Worm (Caenorhabditis elegans) whole organism, L4 larva: Measurements from ENCODE around the gene srg-65.

ENCODE experiments used
- F10B5.3 ChIP-seq: sonication (generic microtip); optimal IDR thresholded peaks from 2 replicates; lab custom pipeline; 2016; ENCODE audit warnings: mild to moderate bottlenecking, missing genetic modification characterization, missing compliant biosample characterization
- F26F4.8 ChIP-seq: fragments of 200-800 bp; sonication (Bioruptor generic); conservative IDR thresholded peaks from 2 replicates; pipeline ENCODE4 v1.3.6; 2022; ENCODE audit warnings: missing genetic modification characterization, missing compliant biosample characterization
- F44E2.7 ChIP-seq: fragments of 200-800 bp; sonication (Bioruptor generic); IDR thresholded peaks from 2 replicates; pipeline ENCODE4 v2.1.2; 2022; ENCODE audit warnings: missing genetic modification characterization, missing compliant biosample characterization
- F49E8.2 ChIP-seq: sonication (generic microtip); optimal IDR thresholded peaks from 2 replicates; lab custom pipeline; 2016; ENCODE audit warnings: missing compliant biosample characterization, mild to moderate bottlenecking, missing genetic modification characterization, borderline replicate concordance
- R02D3.7 ChIP-seq: fragments of 150-350 bp; sonication (generic microtip); optimal IDR thresholded peaks from 3 replicates; lab custom pipeline; 2014; ENCODE audit warnings: missing biosample characterization, missing genetic modification characterization
- T20F7.1 ChIP-seq: fragments of 200-800 bp; sonication (Bioruptor generic); optimal IDR thresholded peaks from 2 replicates; lab custom pipeline; 2018; ENCODE audit warnings: mild to moderate bottlenecking, missing genetic modification characterization, missing compliant biosample characterization
- Y5F2A.4 ChIP-seq: fragments of 200-800 bp; sonication (Bioruptor generic); optimal IDR thresholded peaks from 2 replicates; lab custom pipeline; 2018; ENCODE audit warnings: mild to moderate bottlenecking, missing genetic modification characterization, missing compliant biosample characterization
- Y75B8A.6 ChIP-seq: fragments of 200-800 bp; sonication (Bioruptor generic); IDR thresholded peaks from 2 replicates; pipeline ENCODE4 v1.3.6; 2022; ENCODE audit warnings: missing genetic modification reagents, missing genetic modification characterization, missing compliant biosample characterization
- ZK337.2 ChIP-seq: fragments of 200-800 bp; sonication (Bioruptor generic); IDR thresholded peaks from 2 replicates; pipeline ENCODE4 v1.3.6; 2022; ENCODE audit warnings: missing genetic modification reagents, missing genetic modification characterization, missing compliant biosample characterization
- aha-1 ChIP-seq: fragments of 150-350 bp; peaks from one replicate; lab custom pipeline; 2014; ENCODE audit warnings: missing biosample characterization, missing genetic modification characterization
- arid-1 ChIP-seq: fragments of 200-800 bp; sonication (Bioruptor generic); conservative IDR thresholded peaks from 2 replicates; pipeline ENCODE4 v1.3.6; 2022; ENCODE audit warnings: missing genetic modification reagents, missing genetic modification characterization, missing compliant biosample characterization
- attf-4 ChIP-seq: sonication (generic microtip); optimal IDR thresholded peaks from 3 replicates; lab custom pipeline; 2017; ENCODE audit warnings: missing biosample characterization, missing genetic modification characterization
- ceh-20 ChIP-seq: fragments of 200-800 bp; sonication (Bioruptor generic); IDR thresholded peaks from 2 replicates; pipeline ENCODE4 v1.3.6; 2022; ENCODE audit warnings: missing genetic modification reagents, missing genetic modification characterization, missing compliant biosample characterization
- ceh-32 ChIP-seq: sonication (generic microtip); optimal IDR thresholded peaks from 2 replicates; lab custom pipeline; 2016; ENCODE audit warnings: mild to moderate bottlenecking, missing genetic modification characterization, missing compliant biosample characterization; ENCODE audit not compliant: poor library complexity
- ceh-44 ChIP-seq: fragments of 200-800 bp; sonication (Bioruptor generic); IDR thresholded peaks from 2 replicates; pipeline ENCODE4 v1.3.6; 2022; ENCODE audit warnings: missing genetic modification reagents, missing genetic modification characterization, missing compliant biosample characterization
- ceh-82 ChIP-seq: sonication (generic microtip); optimal IDR thresholded peaks from 2 replicates; lab custom pipeline; 2017; ENCODE audit warnings: missing biosample characterization, missing genetic modification characterization
- ces-1 ChIP-seq: fragments of 150-350 bp; sonication (generic microtip); optimal IDR thresholded peaks from 4 replicates; lab custom pipeline; 2014; ENCODE audit warnings: missing biosample characterization, missing genetic modification reagents, missing genetic modification characterization
- cey-2 ChIP-seq: sonication (generic microtip); optimal IDR thresholded peaks from 3 replicates; lab custom pipeline; 2017; ENCODE audit warnings: missing genetic modification characterization, mild to moderate bottlenecking, missing compliant biosample characterization, antibody characterized with exemption, borderline replicate concordance; ENCODE audit not compliant: insufficient read depth
- ctbp-1 ChIP-seq: fragments of 200-800 bp; sonication (Bioruptor generic); IDR thresholded peaks from 2 replicates; pipeline ENCODE4 v1.3.6; 2022; ENCODE audit warnings: missing genetic modification reagents, missing genetic modification characterization, missing compliant biosample characterization
- daf-16 ChIP-seq, 3 experiments: sonication (generic microtip); optimal IDR thresholded peaks; 2 replicates each; lab custom pipeline; 2016 to 2017; ENCODE audit warnings: missing genetic modification characterization in 3 of 3, missing genetic modification reagents in 3 of 3, mild to moderate bottlenecking in 2 of 3, missing compliant biosample characterization in 2 of 3, missing biosample characterization in 1 of 3, moderate library complexity in 1 of 3
- dmd-6 ChIP-seq: fragments of 200-800 bp; sonication (Bioruptor generic); IDR thresholded peaks from 2 replicates; pipeline ENCODE4 v1.3.6; 2022; ENCODE audit warnings: missing genetic modification reagents, missing genetic modification characterization, missing compliant biosample characterization
- dmd-8 ChIP-seq: fragments of 200-800 bp; sonication (Bioruptor generic); IDR thresholded peaks from 2 replicates; pipeline ENCODE4 v1.3.6; 2022; ENCODE audit warnings: missing genetic modification characterization, missing compliant biosample characterization
- duxl-1 ChIP-seq: sonication (generic microtip); optimal IDR thresholded peaks from 2 replicates; lab custom pipeline; 2016; ENCODE audit warnings: mild to moderate bottlenecking, missing genetic modification characterization, moderate library complexity, missing compliant biosample characterization; ENCODE audit not compliant: poor library complexity
- egl-43 ChIP-seq: fragments of 200-800 bp; sonication (Bioruptor generic); IDR thresholded peaks from 2 replicates; pipeline ENCODE4 v1.3.6; 2022; ENCODE audit warnings: missing genetic modification reagents, missing genetic modification characterization, missing compliant biosample characterization
- hif-1 ChIP-seq, 2 experiments: sonication (generic microtip); optimal IDR thresholded peaks; 2 replicates each; lab custom pipeline; 2016 to 2017; ENCODE audit warnings: missing compliant biosample characterization in 2 of 2, missing genetic modification characterization in 2 of 2, missing genetic modification reagents in 2 of 2, missing genotype in 2 of 2, mild to moderate bottlenecking in 1 of 2
- lim-7 ChIP-seq: fragments of 200-800 bp; sonication (Bioruptor generic); IDR thresholded peaks from 2 replicates; pipeline ENCODE4 v1.3.6; 2022; ENCODE audit warnings: missing genetic modification characterization, missing compliant biosample characterization
- lin-1 ChIP-seq: fragments of 200-800 bp; sonication (Bioruptor generic); IDR thresholded peaks from 2 replicates; pipeline ENCODE4 v1.3.6; 2022; ENCODE audit warnings: missing genetic modification reagents, missing genetic modification characterization, missing compliant biosample characterization
- lin-13 ChIP-seq: fragments of 150-350 bp; optimal IDR thresholded peaks from 2 replicates; lab custom pipeline; 2014; ENCODE audit warnings: missing biosample characterization, missing genetic modification reagents, missing genetic modification characterization
- lin-29 ChIP-seq: fragments of 200-800 bp; sonication (Bioruptor generic); IDR thresholded peaks from 2 replicates; pipeline ENCODE4 v1.3.6; 2022; ENCODE audit warnings: missing genetic modification reagents, missing genetic modification characterization, missing compliant biosample characterization
- lin-38 ChIP-seq: fragments of 200-800 bp; sonication (Bioruptor generic); IDR thresholded peaks from 2 replicates; pipeline ENCODE4 v1.3.6; 2022; ENCODE audit warnings: missing genetic modification reagents, missing genetic modification characterization, missing compliant biosample characterization
- lir-3 ChIP-seq: sonication (generic microtip); optimal IDR thresholded peaks from 2 replicates; lab custom pipeline; 2016; ENCODE audit warnings: mild to moderate bottlenecking, missing genetic modification characterization, missing compliant biosample characterization
- madf-5 ChIP-seq, 2 experiments: fragments of 200-800 bp; sonication (Bioruptor generic); IDR thresholded peaks; 2 replicates each; pipeline ENCODE4 v1.3.6; 2022; ENCODE audit warnings: missing compliant biosample characterization in 2 of 2, missing genetic modification characterization in 2 of 2
- madf-9 ChIP-seq: fragments of 200-800 bp; sonication (Bioruptor generic); conservative IDR thresholded peaks from 2 replicates; pipeline ENCODE4 v1.3.6; 2022; ENCODE audit warnings: missing genetic modification reagents, missing genetic modification characterization, missing compliant biosample characterization
- mdt-29 ChIP-seq: fragments of 200-800 bp; sonication (Bioruptor generic); IDR thresholded peaks from 2 replicates; pipeline ENCODE4 v1.3.6; 2022; ENCODE audit warnings: missing genetic modification reagents, missing genetic modification characterization, missing compliant biosample characterization
- mes-2 ChIP-seq: sonication (generic microtip); optimal IDR thresholded peaks from 2 replicates; lab custom pipeline; 2016; ENCODE audit warnings: missing genotype, mild to moderate bottlenecking, missing genetic modification characterization, missing compliant biosample characterization; ENCODE audit not compliant: poor library complexity, severe bottlenecking
- nhr-102 ChIP-seq: sonication (generic microtip); optimal IDR thresholded peaks from 2 replicates; lab custom pipeline; 2016; ENCODE audit warnings: mild to moderate bottlenecking, missing genetic modification characterization, moderate library complexity, missing compliant biosample characterization
- nhr-111 ChIP-seq: fragments of 200-800 bp; sonication (Bioruptor generic); optimal IDR thresholded peaks from 2 replicates; lab custom pipeline; 2018; ENCODE audit warnings: mild to moderate bottlenecking, missing genetic modification characterization, missing compliant biosample characterization
- nhr-41 ChIP-seq: fragments of 200-800 bp; sonication (Bioruptor generic); IDR thresholded peaks from 2 replicates; pipeline ENCODE4 v1.3.6; 2022; ENCODE audit warnings: missing genetic modification reagents, missing genetic modification characterization, missing compliant biosample characterization
- nhr-48 ChIP-seq: sonication (generic microtip); optimal IDR thresholded peaks from 2 replicates; lab custom pipeline; 2016; ENCODE audit warnings: mild to moderate bottlenecking, missing genetic modification characterization, missing compliant biosample characterization
- php-3 ChIP-seq: fragments of 200-800 bp; sonication (Bioruptor generic); IDR thresholded peaks from 2 replicates; pipeline ENCODE4 v1.3.6; 2022; ENCODE audit warnings: missing genetic modification reagents, missing genetic modification characterization, missing compliant biosample characterization
- pqm-1 ChIP-seq: sonication (generic microtip); optimal IDR thresholded peaks from 2 replicates; lab custom pipeline; 2017; ENCODE audit warnings: missing biosample characterization, missing genetic modification characterization
- set-16 ChIP-seq: fragments of 200-800 bp; sonication (Bioruptor generic); IDR thresholded peaks from 2 replicates; pipeline ENCODE4 v1.3.6; 2022; ENCODE audit warnings: missing genetic modification reagents, missing genetic modification characterization, missing compliant biosample characterization
- snpc-1.2 ChIP-seq: fragments of 200-800 bp; sonication (Bioruptor generic); IDR thresholded peaks from 2 replicates; pipeline ENCODE4 v1.3.6; 2022; ENCODE audit warnings: missing genetic modification reagents, missing genetic modification characterization, missing compliant biosample characterization
- snpc-4 ChIP-seq: fragments of 150-350 bp; optimal IDR thresholded peaks from 2 replicates; lab custom pipeline; 2014; ENCODE audit warnings: missing biosample characterization, missing genetic modification characterization
- spr-3 ChIP-seq: fragments of 200-800 bp; sonication (Bioruptor generic); optimal IDR thresholded peaks from 2 replicates; lab custom pipeline; 2018; ENCODE audit warnings: mild to moderate bottlenecking, missing genetic modification characterization, missing compliant biosample characterization
- tra-1 ChIP-seq: fragments of 200-800 bp; sonication (Bioruptor generic); IDR thresholded peaks from 2 replicates; pipeline ENCODE4 v1.3.6; 2022; ENCODE audit warnings: missing genetic modification reagents, missing genetic modification characterization, missing compliant biosample characterization
- unc-62 ChIP-seq, 3 experiments: fragments of 150-350 bp in 1 of 3; sonication (generic microtip); optimal IDR thresholded peaks in 2 of 3; peaks in 1 of 3; 1 replicate in 1 of 3; 2 replicates in 2 of 3; lab custom pipeline; 2014 to 2017; ENCODE audit warnings: missing biosample characterization in 3 of 3, missing genetic modification characterization in 3 of 3, missing genetic modification reagents in 3 of 3, missing genotype in 1 of 3
- zag-1 ChIP-seq: fragments of 150-350 bp; optimal IDR thresholded peaks from 2 replicates; lab custom pipeline; 2014; ENCODE audit warnings: missing biosample characterization, missing genetic modification characterization
- zip-11 ChIP-seq: fragments of 200-800 bp; sonication (Bioruptor generic); IDR thresholded peaks from 2 replicates; pipeline ENCODE4 v1.3.6; 2022; ENCODE audit warnings: missing genetic modification characterization, missing compliant biosample characterization
- ztf-11 ChIP-seq: fragments of 150-350 bp; optimal IDR thresholded peaks from 2 replicates; lab custom pipeline; 2014; ENCODE audit warnings: missing biosample characterization, missing genetic modification characterization

srg-65 gene

DNA sequence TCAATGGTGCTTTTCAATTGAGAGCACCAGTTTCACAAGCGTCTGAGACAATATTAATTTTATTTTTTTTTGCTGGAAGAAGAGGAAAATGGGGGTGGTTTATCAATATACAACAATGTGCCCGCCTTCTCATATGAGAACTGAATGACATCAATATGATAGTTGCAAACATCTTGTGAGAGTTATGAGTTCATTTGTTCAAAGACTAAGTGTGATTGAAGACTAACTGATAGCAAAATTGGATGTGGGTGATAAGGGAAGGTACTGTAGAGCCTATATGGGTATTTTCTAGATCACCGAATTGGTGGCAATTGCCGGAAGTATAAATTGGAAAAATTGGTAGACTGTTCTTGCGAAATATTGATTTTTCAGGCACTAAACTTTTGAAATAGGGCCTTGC lies 27.8 kb upstream of the srg-65 start (continued):
- TF ChIP-seq zip-11 (GFP tag; lab: Robert Waterston, UW) (no peak), ceh-82 (tag; lab: Kevin White, UChicago) (no peak), F26F4.8 (GFP tag; lab: Robert Waterston, UW) (no peak), madf-5 (GFP tag; IDR thresholded peaks at IDR 0.05; lab: Robert Waterston, UW) (no peak), nhr-102 (tag; lab: Kevin White, UChicago) (no peak), daf-16 (GFP tag; optimal IDR thresholded peaks at IDR 0.05; lab: Kevin White, UChicago) (no peak), daf-16 (tag; optimal IDR thresholded peaks at IDR 0.05; lab: Kevin White, UChicago) (peak; percentile 44), nhr-41 (GFP tag; lab: Robert Waterston, UW) (peak; percentile 84; the same call in 1 of the 2 replicates), snpc-4 (tag; lab: Kevin White, UChicago) (no peak), ceh-44 (no peak), ces-1 (no peak), php-3 (GFP tag; lab: Robert Waterston, UW) (peak; percentile 77), tra-1 (GFP tag; lab: Robert Waterston, UW) (no peak), F10B5.3 (no peak), hif-1 (tag; optimal IDR thresholded peaks at IDR 0.05; lab: Kevin White, UChicago) (no peak), arid-1 (GFP tag; lab: Robert Waterston, UW) (no peak), lin-38 (GFP tag; lab: Robert Waterston, UW) (no peak), ZK337.2 (GFP tag; lab: Robert Waterston, UW) (no peak), nhr-111 (no peak), ctbp-1 (GFP tag; lab: Robert Waterston, UW) (no peak), unc-62 (GFP tag; optimal IDR thresholded peaks at IDR 0.05 in 1 of 2; lab: Kevin White, UChicago) (peak in 1 of 2 experiments; percentile 87), unc-62 (tag; optimal IDR thresholded peaks at IDR 0.05; lab: Kevin White, UChicago) (no peak), duxl-1 (no peak), nhr-48 (tag; lab: Kevin White, UChicago) (peak; percentile 66), lim-7 (no peak), dmd-8 (GFP tag; lab: Robert Waterston, UW) (no peak), lir-3 (tag; lab: Kevin White, UChicago) (no peak), aha-1 (no peak), R02D3.7 (no peak), attf-4 (no peak), Y5F2A.4 (no peak), snpc-1.2 (no peak), set-16 (GFP tag; lab: Robert Waterston, UW) (no peak), F49E8.2 (no peak), lin-13 (GFP tag; lab: Kevin White, UChicago) (no peak), mdt-29 (no peak), lin-1 (GFP tag; lab: Robert Waterston, UW) (peak; percentile 40; the same call in 1 of the 2 replicates), madf-9 (no peak), ztf-11 (tag; lab: Kevin White, UChicago) (no peak), T20F7.1 (no peak), egl-43 (GFP tag; lab: Robert Waterston, UW) (no peak), spr-3 (GFP tag; lab: Kevin White, UChicago) (no peak), F44E2.7 (no peak), zag-1 (tag; lab: Kevin White, UChicago) (no peak), Y75B8A.6 (GFP tag; lab: Robert Waterston, UW) (0 out of 2 replicates have a peak, but pooled peaks have one; percentile 55), ceh-32 (no peak), cey-2 (no peak), mes-2 (no peak), lin-29 (GFP tag; lab: Robert Waterston, UW) (no peak), ceh-20 (GFP tag; lab: Robert Waterston, UW) (no peak), dmd-6 (GFP tag; lab: Robert Waterston, UW) (peak; percentile 94), pqm-1 (tag; lab: Kevin White, UChicago) (peak; percentile 94)
